Fruit fly (Drosophila melanogaster) whole organism, wandering third instar larva: ENCODE results near the gene FoxK.

Source experiments
- Rel ChIP-seq, 2 experiments: fragments of 200-800 bp; sonication (Bioruptor generic) in 1 of 2; optimal IDR thresholded peaks; 2 replicates in 1 of 2; 3 replicates in 1 of 2; lab custom pipeline; 2016 to 2019; ENCODE audit warnings: mild to moderate bottlenecking in 2 of 2, missing biosample characterization in 2 of 2, missing genetic modification characterization in 2 of 2, moderate library complexity in 1 of 2
- h ChIP-seq: fragments of 200-800 bp; sonication (Bioruptor generic); optimal IDR thresholded peaks from 3 replicates; lab custom pipeline; 2016; ENCODE audit warnings: missing biosample characterization, mild to moderate bottlenecking, missing genetic modification characterization
- psq ChIP-seq: fragments of 200-800 bp; sonication (Bioruptor generic); optimal IDR thresholded peaks from 3 replicates; lab custom pipeline; 2017; ENCODE audit warnings: missing biosample characterization, mild to moderate bottlenecking, missing genetic modification characterization, moderate library complexity
- tai ChIP-seq: sonication (Bioruptor generic); optimal IDR thresholded peaks from 2 replicates; lab custom pipeline; 2016; ENCODE audit warnings: missing biosample characterization, missing genetic modification characterization
- woc ChIP-seq: sonication (Bioruptor generic); optimal IDR thresholded peaks from 2 replicates; lab custom pipeline; 2016; ENCODE audit warnings: missing biosample characterization, mild to moderate bottlenecking, missing genetic modification characterization

- TF ChIP-seq woc (GFP tag; lab: Kevin White, UChicago), result no peak
- TF ChIP-seq psq, result no peak
- no peak for TF ChIP-seq Rel (GFP tag; optimal IDR thresholded peaks at IDR 0.05; lab: Kevin White, UChicago)
- no peak for TF ChIP-seq Rel (tag; optimal IDR thresholded peaks at IDR 0.05; lab: Kevin White, UChicago)
- no peak for TF ChIP-seq h (GFP tag; lab: Kevin White, UChicago)
- no peak for TF ChIP-seq tai (GFP tag; lab: Kevin White, UChicago)
Observed at dm6 chr3L:11135846-11136245, 15.3 kb upstream of the FoxK start, which contains the start of gene IRSp53.
